Fruit fly (Drosophila melanogaster) whole organism, adult: Measurements from ENCODE around the gene CG32374.

Source experiments
- CG11617 ChIP-seq: fragments of 200-800 bp; sonication (Bioruptor generic); optimal IDR thresholded peaks from 2 replicates; lab custom pipeline; 2017; ENCODE audit warnings: mild to moderate bottlenecking, missing biosample characterization, missing genetic modification reagents, missing genetic modification characterization
- CG12768 ChIP-seq: fragments of 200-800 bp; sonication (Bioruptor generic); optimal IDR thresholded peaks from 2 replicates; lab custom pipeline; 2017; ENCODE audit warnings: missing biosample characterization, missing genetic modification characterization, mild to moderate bottlenecking, moderate library complexity, missing genetic modification reagents
- CG14711 ChIP-seq: fragments of 200-800 bp; sonication (Bioruptor generic); optimal IDR thresholded peaks from 2 replicates; lab custom pipeline; 2018; ENCODE audit warnings: missing biosample characterization, mild to moderate bottlenecking, missing genetic modification characterization, moderate library complexity
- CG1620 ChIP-seq: fragments of 200-800 bp; sonication (Bioruptor generic); optimal IDR thresholded peaks from 2 replicates; lab custom pipeline; 2016; ENCODE audit warnings: missing biosample characterization, missing genetic modification characterization
- CG33017 ChIP-seq: fragments of 200-800 bp; sonication (Bioruptor generic); optimal IDR thresholded peaks from 2 replicates; lab custom pipeline; 2018; ENCODE audit warnings: missing biosample characterization, mild to moderate bottlenecking, missing genetic modification characterization, moderate library complexity
- CG5204 ChIP-seq: fragments of 200-800 bp; sonication (Bioruptor generic); optimal IDR thresholded peaks from 2 replicates; lab custom pipeline; 2016; ENCODE audit warnings: missing biosample characterization, missing genetic modification characterization
- CG7045 ChIP-seq: fragments of 200-800 bp; sonication (Bioruptor generic); optimal IDR thresholded peaks from 2 replicates; lab custom pipeline; 2017; ENCODE audit warnings: missing biosample characterization, mild to moderate bottlenecking, missing genetic modification characterization
- CG7101 ChIP-seq: fragments of 200-800 bp; sonication (Bioruptor generic); optimal IDR thresholded peaks from 2 replicates; lab custom pipeline; 2018; ENCODE audit warnings: missing biosample characterization, mild to moderate bottlenecking, missing genetic modification characterization, moderate library complexity
- Clk ChIP-seq: fragments of 200-800 bp; sonication (Bioruptor generic); optimal IDR thresholded peaks from 2 replicates; lab custom pipeline; 2017; ENCODE audit warnings: missing biosample characterization, missing genetic modification characterization
- Crg-1 ChIP-seq: fragments of 200-800 bp; sonication (Bioruptor generic); optimal IDR thresholded peaks from 2 replicates; lab custom pipeline; 2016; ENCODE audit warnings: missing biosample characterization, missing genetic modification characterization
- Hr96 ChIP-seq: fragments of 200-800 bp; sonication (Bioruptor generic); optimal IDR thresholded peaks from 2 replicates; lab custom pipeline; 2016; ENCODE audit warnings: missing biosample characterization, missing genetic modification characterization
- Mnt ChIP-seq: fragments of 200-800 bp; sonication (Bioruptor generic); optimal IDR thresholded peaks from 2 replicates; lab custom pipeline; 2016; ENCODE audit warnings: missing biosample characterization, mild to moderate bottlenecking, missing genetic modification characterization
- bab1 ChIP-seq: fragments of 200-800 bp; sonication (Bioruptor generic); optimal IDR thresholded peaks from 3 replicates; lab custom pipeline; 2019; ENCODE audit warnings: missing biosample characterization, mild to moderate bottlenecking, missing genetic modification characterization, moderate library complexity
- cic ChIP-seq: fragments of 200-800 bp; sonication (Bioruptor generic); optimal IDR thresholded peaks from 2 replicates; lab custom pipeline; 2017; ENCODE audit warnings: missing biosample characterization, mild to moderate bottlenecking, missing genetic modification characterization, moderate library complexity
- cnc ChIP-seq, 2 experiments: fragments of >200 bp; optimal IDR thresholded peaks; 2 replicates each; lab custom pipeline; 2017
- kay ChIP-seq: fragments of 200-800 bp; sonication (Bioruptor generic); peaks from one replicate; lab custom pipeline; 2016; ENCODE audit warnings: missing biosample characterization, missing genetic modification characterization, borderline replicate concordance
- ovo ChIP-seq: fragments of 200-800 bp; sonication (Bioruptor generic); optimal IDR thresholded peaks from 2 replicates; lab custom pipeline; 2016; ENCODE audit warnings: missing biosample characterization, missing genetic modification characterization
- pad ChIP-seq: fragments of 200-800 bp; sonication (Bioruptor generic); optimal IDR thresholded peaks from 3 replicates; lab custom pipeline; 2017; ENCODE audit warnings: missing biosample characterization, missing genetic modification characterization, mild to moderate bottlenecking, moderate library complexity, missing genetic modification reagents
- tj ChIP-seq: fragments of 200-800 bp; sonication (Bioruptor generic); optimal IDR thresholded peaks from 3 replicates; lab custom pipeline; 2017; ENCODE audit warnings: missing biosample characterization, mild to moderate bottlenecking, missing genetic modification characterization, moderate library complexity
- toe ChIP-seq: fragments of 200-800 bp; sonication (Bioruptor generic); optimal IDR thresholded peaks from 2 replicates; lab custom pipeline; 2016; ENCODE audit warnings: missing biosample characterization, missing genetic modification characterization

The CG32374 gene

DNA sequence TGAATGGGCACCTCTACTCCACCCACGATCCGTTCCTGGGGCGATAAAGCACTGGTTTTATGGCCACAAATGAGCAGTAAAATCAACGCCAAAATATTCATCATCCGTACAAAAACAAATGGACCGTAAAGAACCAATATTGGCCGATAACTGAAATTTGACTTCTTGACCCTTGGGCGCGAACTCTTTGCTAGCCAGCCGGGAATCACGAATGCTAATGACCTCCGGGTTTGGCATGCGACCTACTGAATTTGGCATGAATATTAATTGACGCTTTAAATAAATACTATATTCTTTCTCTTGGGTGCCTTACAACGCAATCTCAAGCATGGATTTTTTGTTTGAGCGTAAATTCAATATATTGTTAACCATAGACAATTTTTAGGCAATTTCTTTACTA, 1.2 kb downstream of the CG32374 start, which contains the start of gene CG16998:
Gene CG16998 (minus strand): TSS at position 101 of the 400 bp plus-strand sequence.
- TF ChIP-seq CG11617 (GFP tag; lab: Kevin White, UChicago) (no peak), Crg-1 (GFP tag; lab: Kevin White, UChicago) (no peak), CG7101 (tag; lab: Kevin White, UChicago) (no peak), Clk (no peak), tj (GFP tag; lab: Kevin White, UChicago) (no peak), CG5204 (no peak), CG7045 (no peak), bab1 (GFP tag; lab: Kevin White, UChicago) (no peak), toe (GFP tag; lab: Kevin White, UChicago) (no peak)

DNA sequence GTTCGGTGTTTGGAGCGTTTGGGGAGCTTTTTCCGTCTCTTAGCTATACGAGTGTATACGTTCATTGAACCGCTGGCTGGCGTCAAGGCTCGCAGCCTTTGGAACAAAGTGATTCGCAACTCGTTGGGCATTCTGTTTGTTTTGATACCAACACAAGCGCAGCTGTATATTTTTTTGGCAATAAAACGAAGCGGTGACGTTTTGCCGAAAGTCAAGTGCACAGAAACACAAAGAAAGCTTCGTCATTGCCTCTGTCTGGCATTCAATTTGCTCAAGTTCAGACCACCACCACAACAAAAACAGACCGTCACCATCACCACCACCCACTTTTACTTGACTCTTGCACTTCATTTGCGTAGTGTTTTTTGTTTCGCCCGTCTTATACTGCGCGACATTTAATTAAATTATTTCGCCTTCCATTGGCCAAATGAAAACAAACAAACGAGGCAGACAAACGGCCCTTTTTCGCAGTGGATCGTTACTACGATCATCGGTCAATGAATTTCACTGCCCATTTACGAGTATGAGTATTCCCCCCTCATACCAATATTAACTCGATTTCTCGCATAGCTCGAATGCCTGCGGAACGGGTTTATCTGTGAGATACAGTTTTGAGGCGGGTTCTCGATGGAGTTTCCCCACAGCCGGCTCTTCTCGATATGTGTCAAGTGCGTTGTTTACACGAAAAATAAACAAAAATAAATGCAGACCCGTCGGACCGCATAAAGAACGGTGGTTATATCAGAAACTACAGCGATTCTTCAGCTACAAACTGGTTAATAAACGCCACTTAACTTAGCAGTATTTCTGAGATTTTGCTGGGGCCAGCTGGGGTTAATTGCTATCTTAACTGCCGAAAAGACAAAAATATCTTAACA, 10.3 kb downstream of the CG32374 start:
- peak; percentile 41 for TF ChIP-seq cic
- no peak for TF ChIP-seq Crg-1 (GFP tag; lab: Kevin White, UChicago)

DNA sequence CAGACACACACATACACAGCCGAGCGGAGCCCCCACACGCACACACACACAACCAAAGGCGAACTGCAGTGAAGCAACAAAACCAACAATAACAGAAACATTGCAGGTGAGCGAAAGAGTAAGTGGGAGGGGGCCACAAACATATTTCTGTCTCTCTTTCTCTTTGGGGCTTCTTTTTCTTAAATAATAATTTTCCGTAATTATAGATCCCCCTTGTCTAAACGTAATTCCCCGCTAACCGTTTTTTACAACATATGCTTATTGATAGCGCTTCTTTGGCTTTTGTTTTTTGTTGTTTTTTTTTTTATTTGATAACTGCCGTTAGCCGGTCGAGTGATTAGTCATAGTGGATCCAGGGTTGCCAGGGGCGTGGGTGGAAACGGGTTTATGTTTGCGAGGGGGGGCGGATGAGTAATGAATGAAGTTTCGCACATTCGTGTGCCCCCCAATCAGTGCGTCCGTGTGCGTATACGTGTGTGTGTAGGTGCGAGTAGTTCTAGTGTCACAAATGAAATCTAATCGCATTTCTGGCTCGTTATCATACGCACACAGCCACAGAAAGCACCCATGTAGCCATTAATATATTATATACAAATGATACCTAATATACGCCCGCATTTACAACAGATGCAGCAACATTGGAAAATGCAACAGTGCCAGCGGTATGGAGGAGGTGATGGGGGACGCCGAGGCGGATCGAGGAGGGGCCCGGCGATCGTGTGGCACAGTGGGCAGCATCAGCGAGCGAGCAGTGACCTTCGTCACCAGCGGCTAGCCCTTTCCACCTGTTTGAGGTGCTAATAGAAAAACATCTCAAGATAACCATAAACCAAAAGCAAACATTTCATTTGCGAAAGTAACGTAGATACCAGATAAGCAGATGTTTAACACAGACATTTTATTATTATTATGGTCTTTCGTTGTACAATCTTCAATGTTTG, 11.6 kb downstream of the CG32374 start:
- TF ChIP-seq toe (GFP tag; lab: Kevin White, UChicago), result no peak
- no peak for TF ChIP-seq CG7045
- TF ChIP-seq CG1620 (GFP tag; lab: Kevin White, UChicago), result no peak
- TF ChIP-seq tj (GFP tag; lab: Kevin White, UChicago), result peak; percentile 42
- peak; percentile 20 for TF ChIP-seq CG12768 (GFP tag; lab: Kevin White, UChicago)
- TF ChIP-seq Mnt, result no peak
- peak; percentile 19 for TF ChIP-seq Hr96 (GFP tag; lab: Kevin White, UChicago)
- TF ChIP-seq CG7101 (tag; lab: Kevin White, UChicago), result no peak
- no peak for TF ChIP-seq CG11617 (GFP tag; lab: Kevin White, UChicago)
- peak; percentile 20 for TF ChIP-seq Clk
- TF ChIP-seq pad, result peak; percentile 60
- TF ChIP-seq CG5204, result no peak
- TF ChIP-seq bab1 (GFP tag; lab: Kevin White, UChicago), result no peak
- TF ChIP-seq cnc (optimal IDR thresholded peaks at IDR 0.05; lab: Kevin White, UChicago), result no peak
- TF ChIP-seq ovo (GFP tag; lab: Kevin White, UChicago), result peak; percentile 95
- peak; percentile 99 for TF ChIP-seq kay (GFP tag; lab: Kevin White, UChicago)
- no peak for TF ChIP-seq Crg-1 (GFP tag; lab: Kevin White, UChicago)
- peak; percentile 96 for TF ChIP-seq cic
- TF ChIP-seq CG33017 (tag; lab: Kevin White, UChicago), result no peak
- TF ChIP-seq CG14711 (tag; lab: Kevin White, UChicago), result peak; percentile 83

DNA sequence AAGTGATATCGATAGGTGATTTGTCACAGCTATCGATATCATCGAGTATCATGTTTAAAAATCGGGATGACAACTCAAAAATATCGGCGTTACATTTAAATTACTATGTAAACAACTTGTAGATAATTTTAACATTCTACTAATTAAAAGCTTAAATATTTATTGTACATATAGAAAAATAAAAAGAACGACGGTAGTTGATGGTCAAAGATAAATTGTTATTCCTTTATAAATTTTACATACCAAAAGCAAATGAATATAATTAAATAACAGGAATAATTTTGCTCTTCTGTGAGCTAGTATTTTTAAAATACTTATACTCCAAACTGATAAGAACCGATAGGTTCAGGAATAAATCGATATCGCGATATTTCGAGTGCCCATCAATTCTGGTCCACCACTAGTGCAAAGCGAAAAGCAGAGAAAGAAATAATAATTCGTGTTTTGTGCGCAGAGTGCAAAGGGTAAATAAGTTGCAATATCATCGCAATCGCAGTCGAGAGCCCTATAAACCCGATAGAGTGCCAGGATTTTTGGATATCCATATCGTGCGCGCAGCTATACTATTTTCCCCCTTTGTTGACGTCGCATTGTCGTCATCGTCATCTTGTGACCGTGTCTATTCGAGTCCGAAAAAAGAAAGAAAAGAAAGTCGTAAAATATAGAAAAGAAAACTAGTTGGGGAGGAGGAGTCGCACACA, 12.4 kb downstream of the CG32374 start, which contains the start of gene lqf:
Gene lqf (plus strand): TSS at position 401 of the 701 bp plus-strand sequence.
- TF ChIP-seq CG12768 (GFP tag; lab: Kevin White, UChicago) (peak; percentile 24), tj (GFP tag; lab: Kevin White, UChicago) (no peak), cnc (optimal IDR thresholded peaks at IDR 0.05; lab: Kevin White, UChicago) (peak in 1 of 2 experiments; percentile 66), CG14711 (tag; lab: Kevin White, UChicago) (peak; percentile 45), kay (GFP tag; lab: Kevin White, UChicago) (peak; percentile 68), CG7101 (tag; lab: Kevin White, UChicago) (peak; percentile 38), toe (GFP tag; lab: Kevin White, UChicago) (peak; percentile 51), Hr96 (GFP tag; lab: Kevin White, UChicago) (peak; percentile 4), Mnt (no peak)

DNA sequence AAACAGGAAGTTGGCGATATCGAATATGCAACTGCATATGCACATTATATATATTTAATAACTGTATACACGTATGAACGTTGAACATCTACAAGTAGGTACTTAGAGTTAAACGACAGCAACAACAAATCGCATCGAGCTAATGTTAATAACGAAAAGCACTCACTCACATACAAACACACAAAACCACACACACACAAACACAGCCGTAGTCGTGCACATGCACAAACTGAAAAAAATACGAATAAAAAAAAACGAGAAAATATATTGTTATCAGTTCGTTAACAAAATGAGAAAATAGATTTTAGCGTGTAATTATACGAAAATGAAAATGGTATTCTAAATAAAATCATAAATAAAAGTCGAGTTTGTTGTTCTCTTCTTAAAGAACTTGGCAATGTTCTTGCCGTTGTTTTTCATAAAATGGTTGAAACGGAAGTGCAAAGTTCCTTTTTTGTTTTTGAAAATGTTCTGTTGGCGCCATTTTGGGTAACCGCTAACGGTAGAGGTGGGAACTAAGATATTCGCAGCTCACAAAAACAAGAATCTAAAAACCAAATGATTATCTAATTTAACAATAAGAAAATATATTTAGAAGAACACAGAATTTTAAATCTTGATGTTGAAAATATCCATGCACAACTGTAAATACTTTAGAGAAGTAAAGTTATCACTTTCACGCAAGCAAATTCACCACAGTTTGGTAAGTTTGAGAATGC, 13.1 kb downstream of the CG32374 start:
- TF ChIP-seq CG1620 (GFP tag; lab: Kevin White, UChicago) (no peak), kay (GFP tag; lab: Kevin White, UChicago) (peak; percentile 82), Crg-1 (GFP tag; lab: Kevin White, UChicago) (no peak), tj (GFP tag; lab: Kevin White, UChicago) (no peak)
